Fruit fly (Drosophila melanogaster): ENCODE data around the gene CG5116.

DNA sequence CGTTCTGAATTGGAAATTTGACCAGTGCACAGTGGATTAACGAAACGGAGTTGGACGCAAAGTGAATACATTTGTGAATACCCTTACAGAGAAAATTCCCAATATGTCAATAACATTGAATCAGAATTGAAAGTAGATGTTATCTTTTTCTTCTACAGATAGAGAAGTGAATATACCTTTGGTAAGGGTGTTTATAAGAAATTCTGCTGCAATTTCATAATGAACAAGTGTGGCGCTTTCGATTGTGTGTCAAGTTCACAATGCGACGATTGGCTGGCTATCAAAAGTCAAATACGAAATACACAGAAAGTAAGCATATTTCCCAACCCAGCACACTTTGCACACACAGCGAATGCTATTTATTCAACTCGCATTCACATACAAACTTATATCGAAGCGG lies 34.6 kb upstream of the CG5116 start:
- TF ChIP-seq fru (GFP tag; optimal IDR thresholded peaks at IDR 0.05) (no peak), psq (GFP tag; optimal IDR thresholded peaks at IDR 0.05) (peak; percentile 13), tai (GFP tag; optimal IDR thresholded peaks at IDR 0.05) (no peak), Mio (GFP tag; optimal IDR thresholded peaks at IDR 0.05) (no peak)
